Worm (Caenorhabditis elegans) whole organism, young adult: ENCODE data around the gene mab-10.

Experiments
- B0035.1 ChIP-seq: sonication (generic microtip); optimal IDR thresholded peaks from 2 replicates; lab custom pipeline; 2016; ENCODE audit warnings: missing genetic modification characterization, mild to moderate bottlenecking, missing compliant biosample characterization, missing genotype, missing genetic modification reagents
- F52B5.7 ChIP-seq: sonication (generic microtip); optimal IDR thresholded peaks from 2 replicates; lab custom pipeline; 2016; ENCODE audit warnings: mild to moderate bottlenecking, missing genetic modification characterization, missing compliant biosample characterization
- attf-5 ChIP-seq: fragments of 200-800 bp; sonication (Bioruptor generic); optimal IDR thresholded peaks from 2 replicates; lab custom pipeline; 2018; ENCODE audit warnings: mild to moderate bottlenecking, missing genetic modification characterization, missing compliant biosample characterization
- him-1 ChIP-seq: sonication (generic microtip); optimal IDR thresholded peaks from 2 replicates; lab custom pipeline; 2016; ENCODE audit warnings: missing genotype, missing genetic modification reagents, missing genetic modification characterization, missing compliant biosample characterization
- hmg-20 ChIP-seq: fragments of 200-800 bp; sonication (Bioruptor generic); IDR thresholded peaks from 2 replicates; pipeline ENCODE4 v1.3.6; 2022; ENCODE audit warnings: missing genetic modification reagents, missing genetic modification characterization, missing compliant biosample characterization
- let-526 ChIP-seq: fragments of 200-800 bp; sonication (Bioruptor generic); IDR thresholded peaks from 2 replicates; pipeline ENCODE4 v1.3.6; 2022; ENCODE audit warnings: missing genetic modification reagents, missing genetic modification characterization, missing compliant biosample characterization
- lin-26 ChIP-seq: fragments of 200-800 bp; sonication (Bioruptor generic); IDR thresholded peaks from 2 replicates; pipeline ENCODE4 v1.3.6; 2022; ENCODE audit warnings: missing genetic modification reagents, missing genetic modification characterization, missing compliant biosample characterization
- lin-54 ChIP-seq: fragments of 200-800 bp; sonication (Bioruptor generic); optimal IDR thresholded peaks from 2 replicates; lab custom pipeline; 2018; ENCODE audit warnings: mild to moderate bottlenecking, missing genetic modification characterization, missing compliant biosample characterization
- nhr-90 ChIP-seq: sonication (generic microtip); optimal IDR thresholded peaks from 2 replicates; lab custom pipeline; 2016; ENCODE audit warnings: missing genotype, mild to moderate bottlenecking, missing genetic modification characterization, missing compliant biosample characterization
- pha-4 ChIP-seq: fragments of 150-350 bp; sonication (generic microtip); optimal IDR thresholded peaks from 2 replicates; lab custom pipeline; 2014; ENCODE audit warnings: missing biosample characterization, missing genetic modification reagents, missing genetic modification characterization
- rec-8 ChIP-seq, 2 experiments: sonication (generic microtip); optimal IDR thresholded peaks; 2 replicates each; lab custom pipeline; 2016; ENCODE audit warnings: mild to moderate bottlenecking in 2 of 2, missing genetic modification characterization in 2 of 2, missing genetic modification reagents in 2 of 2, missing genotype in 2 of 2, missing biosample characterization in 1 of 2, missing compliant biosample characterization in 1 of 2, moderate library complexity in 1 of 2
- sea-2 ChIP-seq: fragments of 200-800 bp; sonication (Bioruptor generic); IDR thresholded peaks from 2 replicates; pipeline ENCODE4 v1.3.6; 2022; ENCODE audit warnings: missing genetic modification characterization, missing compliant biosample characterization
- snpc-4 ChIP-seq, 5 experiments: fragments of 150-350 bp in 1 of 5; sonication (generic microtip) in 4 of 5; optimal IDR thresholded peaks; 2 replicates each; lab custom pipeline; 2014 to 2018; ENCODE audit warnings: missing genetic modification characterization in 5 of 5, missing biosample characterization in 3 of 5, antibody characterized with exemption in 2 of 5, mild to moderate bottlenecking in 2 of 5, missing compliant biosample characterization in 2 of 5, missing genotype in 2 of 5, moderate library complexity in 2 of 5, missing genetic modification reagents in 1 of 5
- ztf-25 ChIP-seq: fragments of 200-800 bp; sonication (Bioruptor generic); IDR thresholded peaks from 2 replicates; pipeline ENCODE4 v1.3.6; 2022; ENCODE audit warnings: missing genetic modification reagents, missing genetic modification characterization, missing compliant biosample characterization

- TF ChIP-seq rec-8 (tag; optimal IDR thresholded peaks at IDR 0.05; lab: Kevin White, UChicago) (no peak), snpc-4 (GFP tag; optimal IDR thresholded peaks at IDR 0.05; lab: Kevin White, UChicago) (no peak), snpc-4 (tag; optimal IDR thresholded peaks at IDR 0.05; lab: Kevin White, UChicago) (peak in 3 of 4 experiments; percentile 16 to 53 (median 52)), lin-26 (GFP tag; lab: Robert Waterston, UW) (peak; percentile 60; the same call in 1 of the 2 replicates), ztf-25 (GFP tag; lab: Robert Waterston, UW) (no peak), F52B5.7 (tag; lab: Kevin White, UChicago) (peak; percentile 52), lin-54 (GFP tag; lab: Kevin White, UChicago) (peak; percentile 47), pha-4 (tag; lab: Kevin White, UChicago) (no peak), nhr-90 (tag; lab: Kevin White, UChicago) (peak; percentile 73), sea-2 (GFP tag; lab: Robert Waterston, UW) (no peak), him-1 (tag; lab: Kevin White, UChicago) (no peak), hmg-20 (GFP tag; lab: Robert Waterston, UW) (0 out of 2 replicates have a peak, but pooled peaks have one; percentile 14), let-526 (GFP tag; lab: Robert Waterston, UW) (peak; percentile 64; the same call in 1 of the 2 replicates), B0035.1 (tag; lab: Kevin White, UChicago) (peak; percentile 22), attf-5 (GFP tag; lab: Kevin White, UChicago) (peak; percentile 77)
Observed at ce11 chrII:10551985-10552736, 24.3 kb downstream of the mab-10 start.
